Fruit fly (Drosophila melanogaster) whole organism, prepupa: ENCODE data around the gene CG43707.

ENCODE experiments used
- Blimp-1 ChIP-seq: fragments of 200-800 bp; sonication (Bioruptor generic); optimal IDR thresholded peaks from 3 replicates; lab custom pipeline; 2017; ENCODE audit warnings: missing biosample characterization, missing genetic modification characterization, mild to moderate bottlenecking, moderate library complexity, missing genetic modification reagents
- CG10631 ChIP-seq: fragments of 200-800 bp; sonication (Bioruptor generic); optimal IDR thresholded peaks from 2 replicates; lab custom pipeline; 2016; ENCODE audit warnings: missing biosample characterization, missing genetic modification characterization
- CG11294 ChIP-seq: fragments of 200-800 bp; sonication (Bioruptor generic); IDR thresholded peaks from 2 replicates; pipeline ENCODE4 v1.3.6; 2022; ENCODE audit warnings: missing biosample characterization, missing genetic modification characterization
- CG11762 ChIP-seq: fragments of 200-800 bp; sonication (Bioruptor generic); optimal IDR thresholded peaks from 3 replicates; lab custom pipeline; 2016; ENCODE audit warnings: missing biosample characterization, missing genetic modification characterization; ENCODE audit not compliant: insufficient read depth
- CG11902 ChIP-seq: fragments of 200-800 bp; sonication (Bioruptor generic); optimal IDR thresholded peaks from 3 replicates; lab custom pipeline; 2016; ENCODE audit warnings: missing biosample characterization, missing genetic modification characterization
- CG15336 ChIP-seq: fragments of 200-800 bp; sonication (Bioruptor generic); IDR thresholded peaks from 2 replicates; pipeline ENCODE4 v1.3.6; 2022; ENCODE audit warnings: missing biosample characterization, missing genetic modification characterization
- CG1621 ChIP-seq: fragments of 200-800 bp; sonication (Bioruptor generic); optimal IDR thresholded peaks from 3 replicates; lab custom pipeline; 2018; ENCODE audit warnings: missing biosample characterization, mild to moderate bottlenecking, missing genetic modification characterization
- CG16779 ChIP-seq: fragments of 200-800 bp; sonication (Bioruptor generic); optimal IDR thresholded peaks from 3 replicates; lab custom pipeline; 2017; ENCODE audit warnings: missing biosample characterization, mild to moderate bottlenecking, missing genetic modification characterization
- CG3032 ChIP-seq: fragments of 200-800 bp; optimal IDR thresholded peaks from 2 replicates; lab custom pipeline; 2019; ENCODE audit warnings: missing biosample characterization, mild to moderate bottlenecking, missing genetic modification characterization, moderate library complexity
- CG32006 ChIP-seq: fragments of 200-800 bp; sonication (Bioruptor generic); optimal IDR thresholded peaks from 3 replicates; lab custom pipeline; 2017; ENCODE audit warnings: missing biosample characterization, mild to moderate bottlenecking, missing genetic modification characterization
- CG34406 ChIP-seq: fragments of 200-800 bp; sonication (Bioruptor generic); optimal IDR thresholded peaks from 3 replicates; lab custom pipeline; 2016; ENCODE audit warnings: missing biosample characterization, missing genetic modification characterization
- CG3919 ChIP-seq: fragments of 200-800 bp; sonication (Bioruptor generic); optimal IDR thresholded peaks from 3 replicates; lab custom pipeline; 2016; ENCODE audit warnings: missing biosample characterization, missing genetic modification characterization
- CG4318 ChIP-seq: fragments of 200-800 bp; sonication (Bioruptor generic); optimal IDR thresholded peaks from 3 replicates; lab custom pipeline; 2017; ENCODE audit warnings: missing biosample characterization, mild to moderate bottlenecking, missing genetic modification characterization
- CG6792 ChIP-seq: fragments of 200-800 bp; sonication (Bioruptor generic); optimal IDR thresholded peaks from 3 replicates; lab custom pipeline; 2016; ENCODE audit warnings: missing biosample characterization, missing genetic modification characterization
- CG6808 ChIP-seq: fragments of 200-800 bp; sonication (Bioruptor generic); optimal IDR thresholded peaks from 3 replicates; lab custom pipeline; 2017; ENCODE audit warnings: missing biosample characterization, missing genetic modification characterization, mild to moderate bottlenecking, moderate library complexity, missing genetic modification reagents
- CG8119 ChIP-seq: fragments of 200-800 bp; sonication (Bioruptor generic); IDR thresholded peaks from 3 replicates; pipeline ENCODE4 v1.3.6; 2022; ENCODE audit warnings: missing biosample characterization, missing genetic modification characterization
- CG8319 ChIP-seq: fragments of 200-800 bp; sonication (Bioruptor generic); optimal IDR thresholded peaks from 3 replicates; lab custom pipeline; 2016; ENCODE audit warnings: missing biosample characterization, missing genetic modification characterization
- CG8632 ChIP-seq: fragments of 200-800 bp; sonication (Bioruptor generic); optimal IDR thresholded peaks from 3 replicates; lab custom pipeline; 2016; ENCODE audit warnings: missing biosample characterization, missing genetic modification characterization
- Eip93F ChIP-seq: fragments of 200-800 bp; sonication (Bioruptor generic); optimal IDR thresholded peaks from 2 replicates; lab custom pipeline; 2016; ENCODE audit warnings: missing biosample characterization, mild to moderate bottlenecking, missing genetic modification characterization
- Ets21C ChIP-seq: fragments of 200-800 bp; sonication (Bioruptor generic); optimal IDR thresholded peaks from 3 replicates; lab custom pipeline; 2016; ENCODE audit warnings: missing biosample characterization, missing genetic modification characterization
- Ets96B ChIP-seq: fragments of 200-800 bp; optimal IDR thresholded peaks from 2 replicates; lab custom pipeline; 2019; ENCODE audit warnings: missing biosample characterization, mild to moderate bottlenecking, missing genetic modification characterization, moderate library complexity
- Gug ChIP-seq: fragments of 200-800 bp; sonication (Bioruptor generic); IDR thresholded peaks from 2 replicates; pipeline ENCODE4 v1.3.6; 2022; ENCODE audit warnings: missing biosample characterization, missing genetic modification characterization
- Hr38 ChIP-seq: sonication (Bioruptor generic); optimal IDR thresholded peaks from 2 replicates; lab custom pipeline; 2016; ENCODE audit warnings: missing biosample characterization, missing genetic modification characterization
- Hr39 ChIP-seq: fragments of 200-800 bp; sonication (Bioruptor generic); optimal IDR thresholded peaks from 2 replicates; lab custom pipeline; 2016; ENCODE audit warnings: missing biosample characterization, missing genetic modification characterization
- Hr4 ChIP-seq: fragments of 200-800 bp; sonication (Bioruptor generic); optimal IDR thresholded peaks from 3 replicates; lab custom pipeline; 2016; ENCODE audit warnings: missing biosample characterization, missing genetic modification characterization
- Met ChIP-seq: fragments of 200-800 bp; sonication (Bioruptor generic); optimal IDR thresholded peaks from 3 replicates; lab custom pipeline; 2016; ENCODE audit warnings: missing biosample characterization, missing genetic modification characterization
- OdsH ChIP-seq: fragments of 200-800 bp; sonication (Bioruptor generic); optimal IDR thresholded peaks from 3 replicates; lab custom pipeline; 2016; ENCODE audit warnings: missing biosample characterization, missing genetic modification characterization
- Sox102F ChIP-seq: fragments of 200-800 bp; sonication (Bioruptor generic); optimal IDR thresholded peaks from 2 replicates; lab custom pipeline; 2016; ENCODE audit warnings: missing biosample characterization, mild to moderate bottlenecking, missing genetic modification characterization
- Sox14 ChIP-seq: fragments of 200-800 bp; sonication (Bioruptor generic); optimal IDR thresholded peaks from 3 replicates; lab custom pipeline; 2016; ENCODE audit warnings: missing biosample characterization, missing genetic modification characterization
- Sox15 ChIP-seq: fragments of 200-800 bp; sonication (Bioruptor generic); optimal IDR thresholded peaks from 3 replicates; lab custom pipeline; 2016; ENCODE audit warnings: missing biosample characterization, missing genetic modification characterization
- achi ChIP-seq: fragments of 200-800 bp; sonication (Bioruptor generic); optimal IDR thresholded peaks from 3 replicates; lab custom pipeline; 2016; ENCODE audit warnings: missing biosample characterization, missing genetic modification characterization
- acj6 ChIP-seq: fragments of 200-800 bp; sonication (Bioruptor generic); optimal IDR thresholded peaks from 3 replicates; lab custom pipeline; 2016; ENCODE audit warnings: missing biosample characterization, missing genetic modification characterization
- cyc ChIP-seq: fragments of 200-800 bp; sonication (Bioruptor generic); optimal IDR thresholded peaks from 3 replicates; lab custom pipeline; 2016; ENCODE audit warnings: missing biosample characterization, missing genetic modification characterization
- dsx ChIP-seq: fragments of 200-800 bp; optimal IDR thresholded peaks from 3 replicates; lab custom pipeline; 2019; ENCODE audit warnings: missing biosample characterization, mild to moderate bottlenecking, missing genetic modification characterization, moderate library complexity; ENCODE audit not compliant: poor library complexity, severe bottlenecking
- esn ChIP-seq: fragments of 200-800 bp; sonication (Bioruptor generic); optimal IDR thresholded peaks from 2 replicates; lab custom pipeline; 2016; ENCODE audit warnings: missing biosample characterization, mild to moderate bottlenecking, missing genetic modification characterization, moderate library complexity
- fd59A ChIP-seq: fragments of 200-800 bp; sonication (Bioruptor generic); optimal IDR thresholded peaks from 2 replicates; lab custom pipeline; 2017; ENCODE audit warnings: missing biosample characterization, mild to moderate bottlenecking, missing genetic modification characterization, missing genetic modification reagents
- fkh ChIP-seq: fragments of 200-800 bp; sonication (Bioruptor generic); optimal IDR thresholded peaks from 3 replicates; lab custom pipeline; 2017; ENCODE audit warnings: missing biosample characterization, mild to moderate bottlenecking, missing genetic modification characterization, moderate library complexity
- lz ChIP-seq: fragments of 200-800 bp; sonication (Bioruptor generic); optimal IDR thresholded peaks from 3 replicates; lab custom pipeline; 2016; ENCODE audit warnings: missing biosample characterization, missing genetic modification characterization
- pdm3 ChIP-seq: fragments of 200-800 bp; sonication (Bioruptor generic); optimal IDR thresholded peaks from 3 replicates; lab custom pipeline; 2016; ENCODE audit warnings: missing biosample characterization, missing genetic modification characterization
- salr ChIP-seq, 2 experiments: fragments of 200-800 bp; sonication (Bioruptor generic); optimal IDR thresholded peaks; 3 replicates each; lab custom pipeline; 2016 to 2018; ENCODE audit warnings: missing biosample characterization in 2 of 2, missing genetic modification characterization in 2 of 2, mild to moderate bottlenecking in 1 of 2
- spab ChIP-seq: fragments of 200-800 bp; sonication (Bioruptor generic); optimal IDR thresholded peaks from 2 replicates; lab custom pipeline; 2017; ENCODE audit warnings: missing biosample characterization, mild to moderate bottlenecking, missing genetic modification characterization, missing genetic modification reagents
- vri ChIP-seq: fragments of 200-800 bp; sonication (Bioruptor generic); optimal IDR thresholded peaks from 3 replicates; lab custom pipeline; 2016; ENCODE audit warnings: missing biosample characterization, mild to moderate bottlenecking, missing genetic modification characterization

The CG43707 gene

DNA sequence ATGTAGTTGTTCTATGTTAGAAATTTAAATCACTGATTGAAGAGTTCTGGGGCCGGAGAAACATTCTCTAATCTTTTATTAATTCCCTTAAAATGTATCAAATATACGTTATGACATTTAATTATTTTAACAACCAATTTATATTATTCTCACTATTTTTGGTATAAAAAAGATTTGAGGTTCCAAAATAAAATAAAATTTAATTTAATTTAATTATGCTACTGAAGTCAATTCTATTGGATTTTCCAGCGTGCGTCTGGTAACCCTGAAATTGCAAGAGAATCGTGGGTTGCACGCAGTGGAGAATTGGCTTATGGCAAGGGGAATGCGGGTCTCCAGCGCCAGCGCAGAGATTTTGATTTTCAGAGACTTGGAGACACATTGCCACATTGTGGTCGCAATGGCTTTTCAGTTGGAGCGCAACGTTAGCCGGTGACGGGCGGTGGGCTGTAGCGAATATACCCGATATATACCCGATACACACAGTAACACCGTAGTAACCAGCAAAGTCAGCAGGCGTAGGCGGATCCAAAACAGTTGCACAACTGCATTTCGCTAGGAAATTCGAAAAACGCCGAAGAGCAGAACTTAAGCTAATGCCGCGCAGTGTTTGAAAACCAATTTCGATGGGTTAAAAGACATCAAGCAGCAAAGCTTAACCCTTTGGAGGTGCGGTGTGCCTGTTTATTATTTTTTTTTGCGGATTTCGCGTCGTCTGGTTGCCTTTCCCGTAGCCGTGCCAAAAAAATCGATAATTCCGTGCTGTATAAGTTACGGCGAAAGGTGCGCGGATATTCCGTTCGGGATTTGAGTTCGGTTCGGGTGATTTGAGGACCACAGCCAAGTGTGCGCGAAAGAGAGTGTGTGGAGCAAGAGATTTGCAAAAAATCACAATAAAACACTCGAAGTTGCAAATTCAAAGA lies 48.5 kb downstream of the CG43707 start (continued):
- TF ChIP-seq fkh (GFP tag; lab: Kevin White, UChicago) (no peak), CG10631 (GFP tag; lab: Kevin White, UChicago) (peak; percentile 41), CG11294 (GFP tag; lab: Robert Waterston, UW) (no peak), Hr4 (GFP tag; lab: Kevin White, UChicago) (no peak), Hr39 (no peak), achi (GFP tag; lab: Kevin White, UChicago) (peak; percentile 27), Sox15 (GFP tag; lab: Kevin White, UChicago) (no peak), pdm3 (no peak), CG34406 (GFP tag; lab: Kevin White, UChicago) (peak; percentile 17), OdsH (GFP tag; lab: Kevin White, UChicago) (peak; percentile 36), CG1621 (tag; lab: Kevin White, UChicago) (no peak), CG4318 (GFP tag; lab: Kevin White, UChicago) (peak; percentile 68), CG3919 (GFP tag; lab: Kevin White, UChicago) (peak; percentile 32), CG16779 (tag; lab: Kevin White, UChicago) (no peak), acj6 (peak; percentile 40), CG8119 (GFP tag; lab: Robert Waterston, UW) (peak; percentile 52; the same call in 1 of the 3 replicates), Sox102F (GFP tag; lab: Kevin White, UChicago) (no peak), esn (no peak), Hr38 (no peak), salr (GFP tag; optimal IDR thresholded peaks at IDR 0.05; lab: Kevin White, UChicago) (peak in 1 of 2 experiments; percentile 92), vri (no peak), Eip93F (GFP tag; lab: Kevin White, UChicago) (no peak), Sox14 (GFP tag; lab: Kevin White, UChicago) (no peak)

DNA sequence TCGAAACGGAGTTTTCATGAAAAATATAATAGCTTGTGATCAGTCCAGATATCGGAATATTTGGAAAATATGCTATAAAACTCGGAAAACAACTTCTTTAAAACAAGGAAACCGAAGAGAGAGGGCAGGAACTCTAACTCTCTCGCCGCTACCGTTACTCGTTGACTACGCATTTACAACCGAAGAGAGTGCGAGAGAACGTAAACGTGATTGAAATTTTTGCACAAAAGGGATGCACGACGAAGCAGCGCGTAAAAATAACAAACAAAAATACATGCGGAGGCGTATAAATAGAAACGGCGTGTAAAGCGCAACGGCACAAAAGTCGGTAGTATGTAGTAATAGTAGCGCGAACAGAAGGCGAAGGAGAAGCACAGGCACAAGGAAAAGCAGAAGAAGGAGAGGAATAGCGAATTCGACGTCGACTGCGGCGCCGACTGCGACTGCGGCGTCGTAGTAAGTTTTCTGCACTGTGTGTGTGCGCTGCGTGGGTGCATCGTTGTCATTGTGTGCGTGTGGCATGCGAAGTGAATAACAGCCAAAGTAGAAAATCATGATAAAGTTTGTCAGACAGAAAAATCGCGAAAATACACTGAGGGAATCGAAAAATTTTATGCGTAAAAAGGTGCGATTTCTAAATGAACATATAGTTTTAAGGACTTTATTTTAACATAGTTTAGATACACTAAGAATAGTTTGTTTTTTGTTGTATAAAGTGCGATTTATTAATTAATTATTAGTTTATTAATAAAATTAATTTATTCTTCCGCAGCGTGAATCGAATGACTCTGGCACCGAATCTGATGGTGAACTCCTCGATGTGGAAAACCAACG lies 49.4 kb downstream of the CG43707 start:
- no peak for TF ChIP-seq Hr39
- TF ChIP-seq Sox14 (GFP tag; lab: Kevin White, UChicago), result no peak
- peak; percentile 66 for TF ChIP-seq CG15336 (GFP tag; lab: Robert Waterston, UW)
- no peak for TF ChIP-seq vri
- TF ChIP-seq achi (GFP tag; lab: Kevin White, UChicago), result peak; percentile 42
- TF ChIP-seq CG8119 (GFP tag; lab: Robert Waterston, UW), result no peak; the same call in 2 of the 3 replicates
- no peak for TF ChIP-seq Hr38
- no peak for TF ChIP-seq salr (GFP tag; optimal IDR thresholded peaks at IDR 0.05; lab: Kevin White, UChicago)
- no peak for TF ChIP-seq Met (GFP tag; lab: Kevin White, UChicago)
- no peak for TF ChIP-seq pdm3
- peak; percentile 23 for TF ChIP-seq CG3032 (tag; lab: Kevin White, UChicago)
- no peak for TF ChIP-seq CG4318 (GFP tag; lab: Kevin White, UChicago)
- TF ChIP-seq Ets96B (tag; lab: Kevin White, UChicago), result peak; percentile 35
- no peak for TF ChIP-seq CG6808 (GFP tag; lab: Kevin White, UChicago)
- TF ChIP-seq CG1621 (tag; lab: Kevin White, UChicago), result no peak
- TF ChIP-seq CG3919 (GFP tag; lab: Kevin White, UChicago), result peak; percentile 40
- TF ChIP-seq CG11294 (GFP tag; lab: Robert Waterston, UW), result 0 out of 2 replicates have a peak, but pooled peaks have one; percentile 17
- no peak for TF ChIP-seq cyc (GFP tag; lab: Kevin White, UChicago)
- TF ChIP-seq lz (GFP tag; lab: Kevin White, UChicago), result no peak
- TF ChIP-seq CG6792 (GFP tag; lab: Kevin White, UChicago), result no peak
- no peak for TF ChIP-seq CG32006 (GFP tag; lab: Kevin White, UChicago)
- TF ChIP-seq Gug (GFP tag; lab: Robert Waterston, UW), result no peak
- TF ChIP-seq CG11762 (GFP tag; lab: Kevin White, UChicago), result no peak
- no peak for TF ChIP-seq dsx (GFP tag; lab: Kevin White, UChicago)
- no peak for TF ChIP-seq Sox15 (GFP tag; lab: Kevin White, UChicago)
- no peak for TF ChIP-seq spab (GFP tag; lab: Kevin White, UChicago)
- TF ChIP-seq Blimp-1 (GFP tag; lab: Kevin White, UChicago), result no peak
- TF ChIP-seq Ets21C (GFP tag; lab: Kevin White, UChicago), result no peak
- TF ChIP-seq fd59A (GFP tag; lab: Kevin White, UChicago), result no peak
- peak; percentile 17 for TF ChIP-seq CG10631 (GFP tag; lab: Kevin White, UChicago)
- TF ChIP-seq CG11902, result no peak
- no peak for TF ChIP-seq CG8319 (GFP tag; lab: Kevin White, UChicago)
- no peak for TF ChIP-seq CG8632 (GFP tag; lab: Kevin White, UChicago)
- peak; percentile 11 for TF ChIP-seq CG34406 (GFP tag; lab: Kevin White, UChicago)
- TF ChIP-seq acj6, result no peak
- no peak for TF ChIP-seq Hr4 (GFP tag; lab: Kevin White, UChicago)
- TF ChIP-seq fkh (GFP tag; lab: Kevin White, UChicago), result no peak
